Worm (Caenorhabditis elegans) whole organism, late embryonic: Measurements from ENCODE around the gene C12D8.9.

Experiments
- C38D4.7 ChIP-seq: fragments of 200-800 bp; sonication (Bioruptor generic); optimal IDR thresholded peaks from 2 replicates; lab custom pipeline; 2018; ENCODE audit warnings: mild to moderate bottlenecking, missing genetic modification characterization, moderate library complexity, missing compliant biosample characterization
- ceh-24 ChIP-seq: sonication (generic microtip); optimal IDR thresholded peaks from 2 replicates; lab custom pipeline; 2016; ENCODE audit warnings: mild to moderate bottlenecking, missing genetic modification characterization, missing compliant biosample characterization
- ceh-34 ChIP-seq: sonication (generic microtip); optimal IDR thresholded peaks from 2 replicates; lab custom pipeline; 2016; ENCODE audit warnings: mild to moderate bottlenecking, missing genetic modification characterization, missing compliant biosample characterization
- dmd-4 ChIP-seq: sonication (generic microtip); optimal IDR thresholded peaks from 2 replicates; lab custom pipeline; 2016; ENCODE audit warnings: borderline replicate concordance, missing genetic modification characterization, missing compliant biosample characterization
- elt-4 ChIP-seq: sonication (generic microtip); optimal IDR thresholded peaks from 2 replicates; lab custom pipeline; 2016; ENCODE audit warnings: missing genetic modification characterization, missing compliant biosample characterization
- eyg-1 ChIP-seq: sonication (generic microtip); optimal IDR thresholded peaks from 2 replicates; lab custom pipeline; 2016; ENCODE audit warnings: missing genotype, missing genetic modification characterization, missing compliant biosample characterization
- fkh-10 ChIP-seq: fragments of 150-350 bp; optimal IDR thresholded peaks from 2 replicates; lab custom pipeline; 2014; ENCODE audit warnings: missing biosample characterization, missing genetic modification reagents, missing genetic modification characterization
- fkh-6 ChIP-seq: sonication (generic microtip); optimal IDR thresholded peaks from 2 replicates; lab custom pipeline; 2016; ENCODE audit warnings: missing genetic modification characterization, missing compliant biosample characterization
- gmeb-2 ChIP-seq: sonication (generic microtip); optimal IDR thresholded peaks from 2 replicates; lab custom pipeline; 2016; ENCODE audit warnings: missing genetic modification characterization, inconsistent platforms, missing compliant biosample characterization
- hlh-13 ChIP-seq: fragments of 200-800 bp; sonication (Bioruptor generic); optimal IDR thresholded peaks from 2 replicates; lab custom pipeline; 2018; ENCODE audit warnings: mild to moderate bottlenecking, missing genetic modification characterization, missing compliant biosample characterization
- nhr-11 ChIP-seq: fragments of 150-350 bp; optimal IDR thresholded peaks from 2 replicates; lab custom pipeline; 2014; ENCODE audit warnings: missing biosample characterization, missing genetic modification characterization
- sox-4 ChIP-seq: sonication (generic microtip); optimal IDR thresholded peaks from 2 replicates; lab custom pipeline; 2017; ENCODE audit warnings: mild to moderate bottlenecking, missing genetic modification characterization, inconsistent platforms, missing compliant biosample characterization

- TF ChIP-seq gmeb-2 (tag; lab: Kevin White, UChicago), result no peak
- no peak for TF ChIP-seq elt-4 (tag; lab: Kevin White, UChicago)
- no peak for TF ChIP-seq ceh-24 (tag; lab: Kevin White, UChicago)
- TF ChIP-seq ceh-34, result no peak
- TF ChIP-seq fkh-6 (tag; lab: Kevin White, UChicago), result no peak
- TF ChIP-seq C38D4.7 (GFP tag; lab: Kevin White, UChicago), result no peak
- no peak for TF ChIP-seq fkh-10
- TF ChIP-seq dmd-4, result no peak
- no peak for TF ChIP-seq hlh-13
- no peak for TF ChIP-seq nhr-11 (tag; lab: Kevin White, UChicago)
- no peak for TF ChIP-seq sox-4 (tag; lab: Kevin White, UChicago)
- no peak for TF ChIP-seq eyg-1 (tag; lab: Kevin White, UChicago)
Measured at ce11 chrV:10248255-10248979, 5.4 kb upstream of the C12D8.9 start, which contains the start of gene akt-1.
